Fruit fly (Drosophila melanogaster): ENCODE results near the gene Gr93b.
A peak's percentile ranks its signal among the peaks of the same experiment; 100 is the strongest.

Gr93b gene

DNA sequence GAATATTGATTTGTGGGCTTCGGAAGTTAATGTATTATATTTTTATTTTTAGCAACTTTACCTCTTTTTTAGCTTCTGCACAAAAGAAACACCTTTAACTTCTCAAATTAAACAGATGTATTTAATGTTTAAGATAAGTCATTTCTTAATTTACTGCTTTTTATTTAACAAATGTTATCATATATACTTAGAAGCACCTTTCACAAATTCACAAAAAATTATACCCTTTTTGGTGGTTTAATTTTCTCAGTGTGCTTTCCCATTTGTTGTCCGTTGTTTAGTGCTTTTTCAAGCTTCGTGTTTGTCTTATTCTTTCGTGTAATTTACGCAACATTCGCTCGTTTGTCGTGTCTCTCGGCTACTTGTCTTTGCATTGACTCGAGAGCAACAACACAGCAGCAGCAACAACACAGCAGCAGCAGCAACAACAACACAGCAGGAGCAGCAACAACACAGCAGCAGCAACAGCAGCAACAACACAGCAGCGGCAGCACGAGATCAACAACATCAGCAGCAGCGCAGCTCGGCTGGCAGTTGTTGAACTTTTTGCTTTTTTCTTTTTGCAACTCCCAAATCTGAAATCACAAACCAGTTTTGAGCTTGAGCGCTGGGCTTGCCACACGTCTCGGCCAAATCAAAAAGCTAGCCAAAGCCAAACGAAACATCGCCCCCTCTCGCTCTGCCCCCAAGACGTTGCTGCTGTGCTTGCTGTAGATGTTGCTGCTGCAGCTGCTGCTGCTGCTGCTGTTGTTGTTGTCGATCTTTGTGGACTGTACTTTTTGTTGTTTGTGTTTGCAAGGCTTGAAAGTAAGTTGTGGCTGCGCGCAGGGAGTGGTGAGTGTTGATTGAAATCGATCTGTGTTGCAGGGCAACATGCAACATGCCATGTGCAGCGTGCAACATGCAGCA lies 6.2 kb downstream of the Gr93b start (continued):
- TF ChIP-seq CG8478 (optimal IDR thresholded peaks at IDR 0.05), result no peak
- no peak for TF ChIP-seq rib (GFP tag; IDR thresholded peaks at IDR 0.05)
- TF ChIP-seq wdn (GFP tag; IDR thresholded peaks at IDR 0.05), result no peak
- no peak for TF ChIP-seq nerfin-2 (GFP tag; IDR thresholded peaks at IDR 0.05; ENCODE audit: partially characterized antibody)
- no peak for TF ChIP-seq Elba2 (GFP tag; optimal IDR thresholded peaks at IDR 0.05)
- TF ChIP-seq ewg (GFP tag; optimal IDR thresholded peaks at IDR 0.05), result no peak
- no peak for TF ChIP-seq CG15073 (GFP tag; optimal IDR thresholded peaks at IDR 0.05)
- TF ChIP-seq disco-r (GFP tag; optimal IDR thresholded peaks at IDR 0.05), result no peak
- TF ChIP-seq klu (GFP tag; IDR thresholded peaks at IDR 0.05), result no peak
- TF ChIP-seq lilli (GFP tag; optimal IDR thresholded peaks at IDR 0.05), result no peak
- TF ChIP-seq CG17328 (GFP tag; IDR thresholded peaks at IDR 0.05), result no peak
- TF ChIP-seq CG12942 (GFP tag; optimal IDR thresholded peaks at IDR 0.05), result no peak
- TF ChIP-seq sqz (GFP tag; optimal IDR thresholded peaks at IDR 0.05), result no peak
- no peak for TF ChIP-seq Ets65A (GFP tag)
- TF ChIP-seq Atf6 (GFP tag; IDR thresholded peaks at IDR 0.05), result no peak
- no peak for TF ChIP-seq bsh (GFP tag; optimal IDR thresholded peaks at IDR 0.05)
- 0 out of 3 replicates have a peak, but pooled peaks have one; percentile 55 for TF ChIP-seq H15 (GFP tag; IDR thresholded peaks at IDR 0.05)
- TF ChIP-seq MTF-1 (GFP tag; optimal IDR thresholded peaks at IDR 0.05; ENCODE audit: borderline replicate concordance), result no peak
- TF ChIP-seq CG9797 (GFP tag; optimal IDR thresholded peaks at IDR 0.05), result no peak
- TF ChIP-seq exex (tag; optimal IDR thresholded peaks at IDR 0.05), result no peak
- no peak for TF ChIP-seq amos (GFP tag; IDR thresholded peaks at IDR 0.05; ENCODE audit: partially characterized antibody)
- TF ChIP-seq CG11247 (GFP tag; IDR thresholded peaks at IDR 0.05), result no peak
- TF ChIP-seq ken (GFP tag; IDR thresholded peaks at IDR 0.05), result no peak
- no peak for TF ChIP-seq Bgb (GFP tag; IDR thresholded peaks at IDR 0.05; ENCODE audit: partially characterized antibody)
- TF ChIP-seq tin (GFP tag; optimal IDR thresholded peaks at IDR 0.05), result no peak
- no peak for TF ChIP-seq CG10543 (GFP tag; optimal IDR thresholded peaks at IDR 0.05)
- TF ChIP-seq HmgD (GFP tag; optimal IDR thresholded peaks at IDR 0.05), result no peak
- no peak for TF ChIP-seq grn (GFP tag; optimal IDR thresholded peaks at IDR 0.05)
- TF ChIP-seq Nf-YC (tag; optimal IDR thresholded peaks at IDR 0.05), result no peak
- TF ChIP-seq tll (GFP tag; optimal IDR thresholded peaks at IDR 0.05), result no peak
- no peak for TF ChIP-seq Dip3 (GFP tag; optimal IDR thresholded peaks at IDR 0.05)
- no peak for TF ChIP-seq CG10209 (GFP tag; optimal IDR thresholded peaks at IDR 0.05)
- TF ChIP-seq CG5953 (GFP tag; IDR thresholded peaks at IDR 0.05), result no peak
- no peak for TF ChIP-seq CG4617 (GFP tag; optimal IDR thresholded peaks at IDR 0.05; ENCODE audit: borderline replicate concordance)
- TF ChIP-seq CG33557 (GFP tag; optimal IDR thresholded peaks at IDR 0.05), result no peak
- peak; percentile 93 for TF ChIP-seq CG4360 (GFP tag; IDR thresholded peaks at IDR 0.05)
- no peak for TF ChIP-seq CG4328 (GFP tag; optimal IDR thresholded peaks at IDR 0.05)
- TF ChIP-seq CG11695 (GFP tag; IDR thresholded peaks at IDR 0.05), result peak; percentile 77
- no peak for TF ChIP-seq Lhr (GFP tag; optimal IDR thresholded peaks at IDR 0.05)
- no peak for TF ChIP-seq hbn (GFP tag; IDR thresholded peaks at IDR 0.05; ENCODE audit: partially characterized antibody)
- TF ChIP-seq Hey (tag; optimal IDR thresholded peaks at IDR 0.05), result no peak
- no peak for TF ChIP-seq Tbp (GFP tag; optimal IDR thresholded peaks at IDR 0.05)
- no peak for TF ChIP-seq Spps (tag; optimal IDR thresholded peaks at IDR 0.05)
- no peak for TF ChIP-seq Doc2 (GFP tag; IDR thresholded peaks at IDR 0.05)
- TF ChIP-seq Oaz (GFP tag; IDR thresholded peaks at IDR 0.05), result no peak
- TF ChIP-seq danr (GFP tag; IDR thresholded peaks at IDR 0.05), result no peak
- no peak for TF ChIP-seq ttk (GFP tag; IDR thresholded peaks at IDR 0.05)
- TF ChIP-seq onecut (GFP tag; IDR thresholded peaks at IDR 0.05), result no peak
- TF ChIP-seq Dp (GFP tag; optimal IDR thresholded peaks at IDR 0.05), result no peak
- no peak for TF ChIP-seq tio (GFP tag; optimal IDR thresholded peaks at IDR 0.05)
